Fruit fly (Drosophila melanogaster): Measurements from ENCODE around the gene CG32986.

The CG32986 gene

dm6 chr2L:8897954-8898713 lies 35.6 kb downstream of the CG32986 start (continued):
- TF ChIP-seq CG12391 (tag; optimal IDR thresholded peaks at IDR 0.05) (peak; percentile 56), CG16813 (GFP tag; IDR thresholded peaks at IDR 0.05; ENCODE audit: partially characterized antibody) (no peak), grau (tag; optimal IDR thresholded peaks at IDR 0.05) (peak; percentile 68), Fer2 (tag; optimal IDR thresholded peaks at IDR 0.05) (peak; percentile 20), CG8290 (GFP tag; optimal IDR thresholded peaks at IDR 0.05) (no peak), CG8290 (tag; optimal IDR thresholded peaks at IDR 0.05) (peak in 1 of 2 experiments; percentile 15), lbe (GFP tag; optimal IDR thresholded peaks at IDR 0.05) (peak; percentile 54), NfI (GFP tag; optimal IDR thresholded peaks at IDR 0.05) (peak; percentile 55), p53 (GFP tag; optimal IDR thresholded peaks at IDR 0.05) (no peak), CG17361 (GFP tag; IDR thresholded peaks at IDR 0.05) (peak; percentile 68), CG15269 (tag; optimal IDR thresholded peaks at IDR 0.05) (peak; percentile 40), HHEX (GFP tag; optimal IDR thresholded peaks at IDR 0.05) (peak; percentile 41), CG17568 (GFP tag; optimal IDR thresholded peaks at IDR 0.05) (peak; percentile 42), exex (tag; optimal IDR thresholded peaks at IDR 0.05) (no peak), sqz (GFP tag; optimal IDR thresholded peaks at IDR 0.05) (peak; percentile 25), NC2β (GFP tag; optimal IDR thresholded peaks at IDR 0.05) (no peak), CG17385 (GFP tag; optimal IDR thresholded peaks at IDR 0.05) (peak; percentile 17), HLHmδ (GFP tag; optimal IDR thresholded peaks at IDR 0.05) (no peak), seq (GFP tag; IDR thresholded peaks at IDR 0.05) (0 out of 2 replicates have a peak, but pooled peaks have one; percentile 20), lola (GFP tag; optimal IDR thresholded peaks at IDR 0.05) (peak in 1 of 3 experiments; percentile 36), CG14014 (GFP tag; IDR thresholded peaks at IDR 0.05) (peak; percentile 46), B-H1 (GFP tag; IDR thresholded peaks at IDR 0.05) (no peak), Chrac-16 (GFP tag; optimal IDR thresholded peaks at IDR 0.05) (peak; percentile 18), Oli (tag; optimal IDR thresholded peaks at IDR 0.05) (peak; percentile 58), run (tag; optimal IDR thresholded peaks at IDR 0.05) (peak; percentile 43), Sox102F (GFP tag; optimal IDR thresholded peaks at IDR 0.05) (peak; percentile 52), Pdp1 (GFP tag; optimal IDR thresholded peaks at IDR 0.05) (peak in 1 of 2 experiments; percentile 76), row (GFP tag; IDR thresholded peaks at IDR 0.05) (peak; percentile 49; the same call in 1 of the 3 replicates), CG17829 (tag; optimal IDR thresholded peaks at IDR 0.05) (peak; percentile 47), CG9727 (GFP tag; optimal IDR thresholded peaks at IDR 0.05) (peak; percentile 29), bowl (GFP tag; IDR thresholded peaks at IDR 0.05) (no peak), ash1 (GFP tag; optimal IDR thresholded peaks at IDR 0.05) (no peak), Blimp-1 (GFP tag; optimal IDR thresholded peaks at IDR 0.05) (peak; percentile 37), CG17359 (tag; optimal IDR thresholded peaks at IDR 0.05) (peak; percentile 49), Asciz (GFP tag; optimal IDR thresholded peaks at IDR 0.05) (peak; percentile 45), dmrt99B (tag; optimal IDR thresholded peaks at IDR 0.05) (peak; percentile 72), CG31441 (GFP tag; IDR thresholded peaks at IDR 0.05) (peak; percentile 60), CG12155 (GFP tag; optimal IDR thresholded peaks at IDR 0.05) (peak; percentile 28), CG10654 (GFP tag; optimal IDR thresholded peaks at IDR 0.05) (no peak), mam (GFP tag; optimal IDR thresholded peaks at IDR 0.05) (no peak), ranshi (GFP tag; IDR thresholded peaks at IDR 0.05) (0 out of 2 replicates have a peak, but pooled peaks have one; percentile 7), Dbx (GFP tag; IDR thresholded peaks at IDR 0.05) (no peak), trem (tag; optimal IDR thresholded peaks at IDR 0.05) (no peak), pnt (GFP tag; optimal IDR thresholded peaks at IDR 0.05) (no peak), sob (GFP tag; IDR thresholded peaks at IDR 0.05) (no peak), nerfin-2 (GFP tag; IDR thresholded peaks at IDR 0.05; ENCODE audit: partially characterized antibody) (no peak), otp (GFP tag; IDR thresholded peaks at IDR 0.05) (no peak), Nf-YB (GFP tag; optimal IDR thresholded peaks at IDR 0.05) (peak; percentile 2), sisA (GFP tag; IDR thresholded peaks at IDR 0.05) (no peak)

Data from whole organism, embryonic.